Worm (Caenorhabditis elegans): ENCODE results near the gene acr-2.

ce11 chrX:6713277-6713676 lies 10.9 kb downstream of the acr-2 start, which contains the start of gene nas-11:
- TF ChIP-seq zag-1 (tag; optimal IDR thresholded peaks at IDR 0.05) (no peak), nhr-12 (tag; optimal IDR thresholded peaks at IDR 0.05) (no peak), ceh-82 (tag; optimal IDR thresholded peaks at IDR 0.05) (no peak), lin-15B (tag; optimal IDR thresholded peaks at IDR 0.05) (no peak), unc-62 (GFP tag; optimal IDR thresholded peaks at IDR 0.05) (no peak), skn-1 (tag; optimal IDR thresholded peaks at IDR 0.05) (no peak), R02D3.7 (tag; optimal IDR thresholded peaks at IDR 0.05) (no peak), fkh-10 (GFP tag; optimal IDR thresholded peaks at IDR 0.05) (no peak), nhr-237 (tag; optimal IDR thresholded peaks at IDR 0.05) (no peak), nhr-11 (tag; optimal IDR thresholded peaks at IDR 0.05) (no peak)
